Worm (Caenorhabditis elegans) whole organism, late embryonic: Measurements from ENCODE around the gene nhr-252.

Source experiments
- C08G9.2 ChIP-seq: sonication (generic microtip); optimal IDR thresholded peaks from 2 replicates; lab custom pipeline; 2016; ENCODE audit warnings: mild to moderate bottlenecking, missing genetic modification characterization, moderate library complexity, missing compliant biosample characterization
- C38D4.7 ChIP-seq: fragments of 200-800 bp; sonication (Bioruptor generic); optimal IDR thresholded peaks from 2 replicates; lab custom pipeline; 2018; ENCODE audit warnings: mild to moderate bottlenecking, missing genetic modification characterization, moderate library complexity, missing compliant biosample characterization
- F13H6.1 ChIP-seq: sonication (generic microtip); optimal IDR thresholded peaks from 2 replicates; lab custom pipeline; 2016; ENCODE audit warnings: missing genetic modification characterization, missing compliant biosample characterization
- T23F11.4 ChIP-seq: fragments of 200-800 bp; sonication (Bioruptor generic); optimal IDR thresholded peaks from 2 replicates; lab custom pipeline; 2018; ENCODE audit warnings: mild to moderate bottlenecking, missing genetic modification characterization, missing compliant biosample characterization
- Y22D7AL.16 ChIP-seq: sonication (generic microtip); optimal IDR thresholded peaks from 2 replicates; lab custom pipeline; 2016; ENCODE audit warnings: missing genetic modification characterization, missing compliant biosample characterization
- ahr-1 ChIP-seq: sonication (generic microtip); optimal IDR thresholded peaks from 2 replicates; lab custom pipeline; 2016; ENCODE audit warnings: missing genetic modification characterization, missing compliant biosample characterization
- ama-1 ChIP-seq: fragments of 150-350 bp; optimal IDR thresholded peaks from 2 replicates; lab custom pipeline; 2014
- ceh-2 ChIP-seq: sonication (generic microtip); optimal IDR thresholded peaks from 2 replicates; lab custom pipeline; 2016; ENCODE audit warnings: missing genotype, missing genetic modification characterization, missing compliant biosample characterization
- ceh-24 ChIP-seq: sonication (generic microtip); optimal IDR thresholded peaks from 2 replicates; lab custom pipeline; 2016; ENCODE audit warnings: mild to moderate bottlenecking, missing genetic modification characterization, missing compliant biosample characterization
- ceh-31 ChIP-seq: sonication (generic microtip); optimal IDR thresholded peaks from 2 replicates; lab custom pipeline; 2016; ENCODE audit warnings: missing genetic modification characterization, missing compliant biosample characterization
- ceh-9 ChIP-seq: sonication (generic microtip); optimal IDR thresholded peaks from 2 replicates; lab custom pipeline; 2016; ENCODE audit warnings: mild to moderate bottlenecking, missing genetic modification characterization, inconsistent platforms, missing compliant biosample characterization
- dve-1 ChIP-seq: sonication (generic microtip); optimal IDR thresholded peaks from 2 replicates; lab custom pipeline; 2017; ENCODE audit warnings: antibody characterized with exemption, mild to moderate bottlenecking, missing genetic modification characterization, missing compliant biosample characterization
- elt-2 ChIP-seq: sonication (generic microtip); optimal IDR thresholded peaks from 2 replicates; lab custom pipeline; 2016; ENCODE audit warnings: missing genetic modification reagents, missing genetic modification characterization, missing compliant biosample characterization
- ets-4 ChIP-seq: sonication (generic microtip); optimal IDR thresholded peaks from 2 replicates; lab custom pipeline; 2016; ENCODE audit warnings: missing genetic modification characterization, missing compliant biosample characterization
- fax-1 ChIP-seq: sonication (generic microtip); optimal IDR thresholded peaks from 2 replicates; lab custom pipeline; 2016; ENCODE audit warnings: missing genotype, missing genetic modification characterization, missing compliant biosample characterization
- hlh-13 ChIP-seq: fragments of 200-800 bp; sonication (Bioruptor generic); optimal IDR thresholded peaks from 2 replicates; lab custom pipeline; 2018; ENCODE audit warnings: mild to moderate bottlenecking, missing genetic modification characterization, missing compliant biosample characterization
- hlh-15 ChIP-seq: sonication (generic microtip); optimal IDR thresholded peaks from 2 replicates; lab custom pipeline; 2016; ENCODE audit warnings: missing genetic modification characterization, missing compliant biosample characterization
- hlh-6 ChIP-seq: sonication (generic microtip); optimal IDR thresholded peaks from 2 replicates; lab custom pipeline; 2016; ENCODE audit warnings: missing genotype, missing genetic modification characterization, missing compliant biosample characterization
- madf-2 ChIP-seq: sonication (generic microtip); optimal IDR thresholded peaks from 2 replicates; lab custom pipeline; 2017; ENCODE audit warnings: missing genetic modification characterization, missing compliant biosample characterization
- mec-3 ChIP-seq: sonication (generic microtip); optimal IDR thresholded peaks from 2 replicates; lab custom pipeline; 2016; ENCODE audit warnings: borderline replicate concordance, missing genetic modification characterization, missing compliant biosample characterization
- nfya-1 ChIP-seq: sonication (generic microtip); optimal IDR thresholded peaks from 2 replicates; lab custom pipeline; 2017; ENCODE audit warnings: missing genetic modification characterization, mild to moderate bottlenecking, missing compliant biosample characterization, antibody characterized with exemption, moderate library complexity
- nhr-232 ChIP-seq: sonication (generic microtip); optimal IDR thresholded peaks from 2 replicates; lab custom pipeline; 2016; ENCODE audit warnings: missing genetic modification characterization, missing compliant biosample characterization
- npax-4 ChIP-seq: sonication (generic microtip); optimal IDR thresholded peaks from 2 replicates; lab custom pipeline; 2016; ENCODE audit warnings: missing genetic modification characterization, missing compliant biosample characterization
- odd-2 ChIP-seq: sonication (generic microtip); optimal IDR thresholded peaks from 2 replicates; lab custom pipeline; 2017; ENCODE audit warnings: antibody characterized with exemption, mild to moderate bottlenecking, missing genetic modification characterization, missing compliant biosample characterization
- pag-3 ChIP-seq: sonication (generic microtip); optimal IDR thresholded peaks from 2 replicates; lab custom pipeline; 2016; ENCODE audit warnings: missing compliant biosample characterization, missing genetic modification characterization, borderline replicate concordance
- pha-2 ChIP-seq: sonication (generic microtip); optimal IDR thresholded peaks from 2 replicates; lab custom pipeline; 2017; ENCODE audit warnings: mild to moderate bottlenecking, missing genetic modification characterization, missing compliant biosample characterization
- pqm-1 ChIP-seq: sonication (generic microtip); optimal IDR thresholded peaks from 2 replicates; lab custom pipeline; 2016; ENCODE audit warnings: missing genetic modification characterization, missing compliant biosample characterization
- ref-2 ChIP-seq: sonication (generic microtip); optimal IDR thresholded peaks from 2 replicates; lab custom pipeline; 2016; ENCODE audit warnings: missing genetic modification characterization, missing compliant biosample characterization
- rnt-1 ChIP-seq: sonication (generic microtip); optimal IDR thresholded peaks from 2 replicates; lab custom pipeline; 2016; ENCODE audit warnings: missing genetic modification characterization, missing compliant biosample characterization
- sdc-2 ChIP-seq: sonication (generic microtip); optimal IDR thresholded peaks from 2 replicates; lab custom pipeline; 2016; ENCODE audit warnings: missing genotype, missing genetic modification characterization, missing compliant biosample characterization
- sox-4 ChIP-seq: sonication (generic microtip); optimal IDR thresholded peaks from 2 replicates; lab custom pipeline; 2017; ENCODE audit warnings: mild to moderate bottlenecking, missing genetic modification characterization, inconsistent platforms, missing compliant biosample characterization
- syd-9 ChIP-seq: sonication (generic microtip); optimal IDR thresholded peaks from 2 replicates; lab custom pipeline; 2016; ENCODE audit warnings: mild to moderate bottlenecking, missing genetic modification characterization, moderate library complexity, missing compliant biosample characterization
- tbx-2 ChIP-seq: sonication (generic microtip); optimal IDR thresholded peaks from 2 replicates; lab custom pipeline; 2016; ENCODE audit warnings: missing genetic modification characterization, missing compliant biosample characterization
- tbx-7 ChIP-seq: sonication (generic microtip); optimal IDR thresholded peaks from 2 replicates; lab custom pipeline; 2016; ENCODE audit warnings: missing genotype, missing genetic modification characterization, missing compliant biosample characterization
- ttx-3 ChIP-seq: sonication (generic microtip); optimal IDR thresholded peaks from 2 replicates; lab custom pipeline; 2016; ENCODE audit warnings: missing genetic modification reagents, missing genetic modification characterization, missing compliant biosample characterization

nhr-252 gene

ce11 chrV:392199-392678 is 12.2 kb upstream of the nhr-252 start, which contains the start of gene nhr-254:
TSS of gene nhr-254 (plus strand) at chrV:392628.
- no peak for TF ChIP-seq npax-4 (tag; lab: Kevin White, UChicago)
- TF ChIP-seq rnt-1 (tag; lab: Kevin White, UChicago), result no peak
- no peak for TF ChIP-seq ceh-31 (tag; lab: Kevin White, UChicago)
- no peak for TF ChIP-seq odd-2 (tag; lab: Kevin White, UChicago)
- TF ChIP-seq syd-9, result no peak
- no peak for TF ChIP-seq nfya-1
- no peak for TF ChIP-seq sdc-2 (tag; lab: Kevin White, UChicago)
- no peak for TF ChIP-seq elt-2 (tag; lab: Kevin White, UChicago)
- no peak for TF ChIP-seq ama-1 (lab: Kevin White, UChicago)
- no peak for TF ChIP-seq ceh-2 (tag; lab: Kevin White, UChicago)
- no peak for TF ChIP-seq mec-3
- TF ChIP-seq C08G9.2, result no peak
- TF ChIP-seq, all 69 proteins: peak for 0

ce11 chrV:396309-396708 is 8.1 kb upstream of the nhr-252 start, which contains the start of gene nhr-253:
TSS of gene nhr-253 (plus strand) at chrV:396593.
- no peak for TF ChIP-seq hlh-13

- no peak for TF ChIP-seq ceh-31 (tag; lab: Kevin White, UChicago)
- TF ChIP-seq, all 69 proteins: peak for 0
Observed at ce11 chrV:399721-400120, 4.7 kb upstream of the nhr-252 start, which contains the start of gene scl-27. TSS of gene scl-27 (plus strand) at chrV:400021.

- no peak for TF ChIP-seq nhr-232 (tag; lab: Kevin White, UChicago)
- no peak for TF ChIP-seq T23F11.4
- TF ChIP-seq ref-2, result no peak
- TF ChIP-seq sox-4 (tag; lab: Kevin White, UChicago), result no peak
- no peak for TF ChIP-seq Y22D7AL.16
- TF ChIP-seq ceh-24 (tag; lab: Kevin White, UChicago), result no peak
- TF ChIP-seq pqm-1 (tag; lab: Kevin White, UChicago), result no peak
- TF ChIP-seq dve-1 (tag; lab: Kevin White, UChicago), result no peak
- no peak for TF ChIP-seq tbx-7 (tag; lab: Kevin White, UChicago)
- TF ChIP-seq ttx-3, result no peak
- TF ChIP-seq hlh-6, result no peak
- TF ChIP-seq ets-4 (tag; lab: Kevin White, UChicago), result no peak
- TF ChIP-seq C38D4.7, result no peak
- no peak for TF ChIP-seq ceh-2 (tag; lab: Kevin White, UChicago)
- TF ChIP-seq pha-2 (tag; lab: Kevin White, UChicago), result no peak
- TF ChIP-seq, all 69 proteins: peak for 0
Observed at ce11 chrV:403028-403427, 1.4 kb upstream of the nhr-252 start, which contains the start of gene srh-62. TSS of gene srh-62 (minus strand) at chrV:403128.

ce11 chrV:412820-413219 is 8.4 kb downstream of the nhr-252 start:
- TF ChIP-seq sdc-2 (tag; lab: Kevin White, UChicago), result no peak
- no peak for TF ChIP-seq T23F11.4
- no peak for TF ChIP-seq ahr-1
- TF ChIP-seq hlh-15 (tag; lab: Kevin White, UChicago), result no peak
- no peak for TF ChIP-seq madf-2 (tag; lab: Kevin White, UChicago)
- TF ChIP-seq fax-1 (tag; lab: Kevin White, UChicago), result no peak
- no peak for TF ChIP-seq tbx-2 (tag; lab: Kevin White, UChicago)
- no peak for TF ChIP-seq odd-2 (tag; lab: Kevin White, UChicago)
- TF ChIP-seq pag-3 (tag; lab: Kevin White, UChicago), result no peak
- TF ChIP-seq npax-4 (tag; lab: Kevin White, UChicago), result no peak
- no peak for TF ChIP-seq sox-4 (tag; lab: Kevin White, UChicago)
- TF ChIP-seq rnt-1 (tag; lab: Kevin White, UChicago), result no peak

- no peak for TF ChIP-seq F13H6.1 (tag; lab: Kevin White, UChicago)
- TF ChIP-seq tbx-2 (tag; lab: Kevin White, UChicago), result no peak
- TF ChIP-seq ceh-9 (tag; lab: Kevin White, UChicago), result no peak
- TF ChIP-seq ceh-31 (tag; lab: Kevin White, UChicago), result no peak
- TF ChIP-seq tbx-7 (tag; lab: Kevin White, UChicago), result no peak
Observed at ce11 chrV:414630-415029, 10.2 kb downstream of the nhr-252 start, which contains the start of gene dod-19. TSS of gene dod-19 (minus strand) at chrV:414759.
